ENCODE assay signal across 1 fruit fly cellular context in the genomic region with DNA sequence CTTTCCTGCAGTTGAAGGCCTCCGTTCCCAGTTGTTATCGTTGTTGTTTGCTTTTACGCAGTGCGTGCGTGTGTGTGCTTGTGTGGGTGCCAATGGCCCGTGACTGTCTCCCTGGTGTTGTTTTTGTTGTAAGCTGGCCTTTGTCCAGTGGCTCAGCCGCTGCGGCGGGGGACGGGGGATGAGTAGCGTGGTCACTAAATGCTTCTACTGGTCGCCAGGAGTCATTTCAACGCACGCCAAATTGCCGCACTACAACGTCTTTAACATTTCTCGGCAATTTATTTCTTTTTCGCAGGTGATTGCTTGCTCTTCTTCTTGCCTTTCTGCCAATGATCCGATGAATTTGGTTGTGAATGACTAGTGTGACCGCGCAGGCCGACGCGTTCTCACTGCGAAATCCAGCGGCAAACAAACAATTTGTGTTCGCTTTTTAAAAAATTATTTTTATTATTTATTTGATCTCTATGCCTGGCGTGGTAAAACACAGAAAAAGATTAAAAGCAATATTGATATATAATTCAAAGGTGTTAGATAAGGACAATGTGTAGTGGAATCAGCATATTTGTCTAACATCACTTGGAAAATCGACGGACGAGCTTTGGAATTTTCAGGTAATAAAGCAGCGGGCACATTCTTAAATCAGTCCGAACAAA.
TF ChIP-seq lines count a peak whose summit lies in the region.

A gene (minus strand): TSS at position 450 of the 653 bp plus-strand sequence.
A gene (plus strand): TSS at position 608 of the 653 bp plus-strand sequence.

TF ChIP-seq in whole organism, embryonic, 481 proteins besides CTCF, POLR2A, EP300 and RAD21 (continued from another document and continues in another):
- TF ChIP-seq CG3163 (GFP tag; optimal IDR thresholded peaks at IDR 0.05; lab: Kevin White, UChicago), result peak; percentile 42
- TF ChIP-seq sens (GFP tag; lab: Kevin White, UChicago), result peak; percentile 99
- TF ChIP-seq gro (GFP tag; optimal IDR thresholded peaks at IDR 0.05; lab: Kevin White, UChicago), result peak; percentile 65
- peak; percentile 98 for TF ChIP-seq CG17385 (GFP tag; optimal IDR thresholded peaks at IDR 0.05; lab: Kevin White, UChicago)
- peak; percentile 76 for TF ChIP-seq Camta (GFP tag; optimal IDR thresholded peaks at IDR 0.05; lab: Kevin White, UChicago)
- TF ChIP-seq ERR (GFP tag; optimal IDR thresholded peaks at IDR 0.05; lab: Kevin White, UChicago), result peak; percentile 37
- peak; percentile 55 for TF ChIP-seq Sry-β (GFP tag; optimal IDR thresholded peaks at IDR 0.05; lab: Kevin White, UChicago)
- peak; percentile 82 for TF ChIP-seq CG18619 (GFP tag; optimal IDR thresholded peaks at IDR 0.05; lab: Kevin White, UChicago)
- TF ChIP-seq otp (GFP tag; IDR thresholded peaks at IDR 0.05; lab: Robert Waterston, UW), result peak; percentile 93
- no peak for TF ChIP-seq zf30C (GFP tag; optimal IDR thresholded peaks at IDR 0.05; lab: Kevin White, UChicago)
- peak; percentile 93 for TF ChIP-seq CG1602 (GFP tag; optimal IDR thresholded peaks at IDR 0.05; lab: Kevin White, UChicago)
- TF ChIP-seq Atf6 (GFP tag; IDR thresholded peaks at IDR 0.05; lab: Robert Waterston, UW), result peak; percentile 88
- TF ChIP-seq Side (GFP tag; optimal IDR thresholded peaks at IDR 0.05; lab: Kevin White, UChicago), result peak; percentile 65
- peak; percentile 40 for TF ChIP-seq disco-r (GFP tag; optimal IDR thresholded peaks at IDR 0.05; lab: Kevin White, UChicago)
- no peak for TF ChIP-seq CG6854 (GFP tag; optimal IDR thresholded peaks at IDR 0.05; lab: Kevin White, UChicago)
- TF ChIP-seq CG17802 (tag; optimal IDR thresholded peaks at IDR 0.05; lab: Kevin White, UChicago), result peak; percentile 94
- peak; percentile 98 for TF ChIP-seq sisA (GFP tag; IDR thresholded peaks at IDR 0.05; lab: Robert Waterston, UW)
- TF ChIP-seq lilli (GFP tag; optimal IDR thresholded peaks at IDR 0.05; lab: Kevin White, UChicago), result peak; percentile 96
- TF ChIP-seq CG4820 (GFP tag; optimal IDR thresholded peaks at IDR 0.05; lab: Kevin White, UChicago), result peak; percentile 88
- TF ChIP-seq Dip3 (GFP tag; optimal IDR thresholded peaks at IDR 0.05; lab: Kevin White, UChicago), result peak; percentile 86
- TF ChIP-seq CG10147 (GFP tag; optimal IDR thresholded peaks at IDR 0.05; lab: Kevin White, UChicago), result peak; percentile 83
- peak; percentile 63 for TF ChIP-seq grn (GFP tag; optimal IDR thresholded peaks at IDR 0.05; lab: Kevin White, UChicago)
- peak; percentile 88 for TF ChIP-seq CG31388 (GFP tag; optimal IDR thresholded peaks at IDR 0.05; lab: Kevin White, UChicago)
- peak; percentile 84 for TF ChIP-seq Ravus (GFP tag; IDR thresholded peaks at IDR 0.05; lab: Robert Waterston, UW)
- TF ChIP-seq CG8290 (GFP tag; optimal IDR thresholded peaks at IDR 0.05; lab: Kevin White, UChicago), result peak; percentile 79
- peak; percentile 15 to 72 for TF ChIP-seq CG8290 (tag; optimal IDR thresholded peaks at IDR 0.05; lab: Kevin White, UChicago)
- peak; percentile 84 for TF ChIP-seq caup (GFP tag; optimal IDR thresholded peaks at IDR 0.05; lab: Kevin White, UChicago; ENCODE audit: severe bottlenecking)
- peak; percentile 86 for TF ChIP-seq Blimp-1 (GFP tag; optimal IDR thresholded peaks at IDR 0.05; lab: Kevin White, UChicago)
- peak; percentile 76 for TF ChIP-seq vfl (GFP tag; optimal IDR thresholded peaks at IDR 0.05; lab: Kevin White, UChicago)
- TF ChIP-seq HHEX (GFP tag; optimal IDR thresholded peaks at IDR 0.05; lab: Kevin White, UChicago), result peak; percentile 67
- TF ChIP-seq CG4730 (GFP tag; IDR thresholded peaks at IDR 0.05; lab: Robert Waterston, UW), result peak; percentile 94
- peak in 1 of 2 experiments; percentile 64 for TF ChIP-seq Hr78 (GFP tag; optimal IDR thresholded peaks at IDR 0.05; lab: Kevin White, UChicago)
- TF ChIP-seq slbo (GFP tag; IDR thresholded peaks at IDR 0.05; lab: Robert Waterston, UW), result peak; percentile 98
- TF ChIP-seq chif (GFP tag; optimal IDR thresholded peaks at IDR 0.05; lab: Kevin White, UChicago), result peak; percentile 76 to 91
- peak; percentile 91 for TF ChIP-seq CG8765 (GFP tag; IDR thresholded peaks at IDR 0.05; lab: Robert Waterston, UW)
- TF ChIP-seq gsb (GFP tag; IDR thresholded peaks at IDR 0.05; lab: Robert Waterston, UW), result peak; percentile 88
- TF ChIP-seq CG16779 (GFP tag; IDR thresholded peaks at IDR 0.05; lab: Robert Waterston, UW), result peak; percentile 83; the same call in 1 of the 2 replicates
- TF ChIP-seq Asciz (GFP tag; optimal IDR thresholded peaks at IDR 0.05; lab: Kevin White, UChicago), result peak; percentile 68
- no peak for TF ChIP-seq pfk (GFP tag; optimal IDR thresholded peaks at IDR 0.05; lab: Kevin White, UChicago)
- peak; percentile 85 for TF ChIP-seq CG4854 (GFP tag; optimal IDR thresholded peaks at IDR 0.05; lab: Kevin White, UChicago)
- no peak for TF ChIP-seq Sox100B (GFP tag; optimal IDR thresholded peaks at IDR 0.05; lab: Kevin White, UChicago)
- no peak for TF ChIP-seq yki (optimal IDR thresholded peaks at IDR 0.05; lab: Kevin White, UChicago)
- TF ChIP-seq Sin3A (optimal IDR thresholded peaks at IDR 0.05; lab: Kevin White, UChicago), result peak; percentile 94
- TF ChIP-seq CG6254 (GFP tag; optimal IDR thresholded peaks at IDR 0.05; lab: Kevin White, UChicago), result peak; percentile 63
- peak; percentile 87 for TF ChIP-seq Usf (GFP tag; optimal IDR thresholded peaks at IDR 0.05; lab: Kevin White, UChicago)
- TF ChIP-seq Xrp1 (GFP tag; IDR thresholded peaks at IDR 0.05; lab: Robert Waterston, UW), result peak; percentile 94
- peak; percentile 81 for TF ChIP-seq maf-S (GFP tag; optimal IDR thresholded peaks at IDR 0.05; lab: Kevin White, UChicago)
- TF ChIP-seq Ets97D (GFP tag; optimal IDR thresholded peaks at IDR 0.05; lab: Kevin White, UChicago), result peak; percentile 91
- TF ChIP-seq jigr1 (GFP tag; IDR thresholded peaks at IDR 0.05; lab: Robert Waterston, UW), result peak; percentile 86
- peak; percentile 90 for TF ChIP-seq CG31441 (GFP tag; IDR thresholded peaks at IDR 0.05; lab: Robert Waterston, UW)
- TF ChIP-seq CG11560 (tag; IDR thresholded peaks at IDR 0.05; lab: Robert Waterston, UW), result peak; percentile 85
- peak; percentile 93 for TF ChIP-seq CG3726 (GFP tag; IDR thresholded peaks at IDR 0.05; lab: Robert Waterston, UW)
- peak; percentile 95 for TF ChIP-seq CG7372 (GFP tag; IDR thresholded peaks at IDR 0.05; lab: Robert Waterston, UW)
- TF ChIP-seq Ptx1 (GFP tag; IDR thresholded peaks at IDR 0.05; lab: Robert Waterston, UW), result peak; percentile 97
- TF ChIP-seq mam (GFP tag; optimal IDR thresholded peaks at IDR 0.05; lab: Kevin White, UChicago), result peak; percentile 93
- TF ChIP-seq E2f1 (GFP tag; IDR thresholded peaks at IDR 0.05; lab: Robert Waterston, UW), result peak; percentile 93
- TF ChIP-seq Oli (tag; optimal IDR thresholded peaks at IDR 0.05; lab: Kevin White, UChicago), result peak; percentile 86
- peak; percentile 71; the same call in 1 of the 2 replicates for TF ChIP-seq CkIIα-i1 (GFP tag; IDR thresholded peaks at IDR 0.05; lab: Robert Waterston, UW)
- TF ChIP-seq Awh (GFP tag; IDR thresholded peaks at IDR 0.05; lab: Robert Waterston, UW), result peak; percentile 94
- no peak for TF ChIP-seq pita (GFP tag; optimal IDR thresholded peaks at IDR 0.05; lab: Kevin White, UChicago)
- peak; percentile 91 for TF ChIP-seq pho (GFP tag; optimal IDR thresholded peaks at IDR 0.05; lab: Kevin White, UChicago)
- TF ChIP-seq CG17829 (tag; optimal IDR thresholded peaks at IDR 0.05; lab: Kevin White, UChicago), result peak; percentile 94
- peak; percentile 80 for TF ChIP-seq CG13894 (tag; optimal IDR thresholded peaks at IDR 0.05; lab: Kevin White, UChicago)
- TF ChIP-seq CG9215 (GFP tag; IDR thresholded peaks at IDR 0.05; lab: Robert Waterston, UW), result peak; percentile 92
- TF ChIP-seq MESR4 (GFP tag; optimal IDR thresholded peaks at IDR 0.05; lab: Kevin White, UChicago), result peak; percentile 96
- TF ChIP-seq pan (optimal IDR thresholded peaks at IDR 0.05; lab: Kevin White, UChicago), result no peak
- peak in 1 of 2 experiments; percentile 95 for TF ChIP-seq pan (GFP tag; optimal IDR thresholded peaks at IDR 0.05 in 1 of 2, IDR thresholded peaks at IDR 0.05 in 1 of 2)
- peak; percentile 94 for TF ChIP-seq CG11247 (GFP tag; IDR thresholded peaks at IDR 0.05; lab: Robert Waterston, UW)
- TF ChIP-seq ara (GFP tag; IDR thresholded peaks at IDR 0.05; lab: Robert Waterston, UW), result peak; percentile 94
- peak; percentile 17; the same call in 1 of the 2 replicates for TF ChIP-seq bbx (GFP tag; IDR thresholded peaks at IDR 0.05; lab: Robert Waterston, UW; ENCODE audit: partially characterized antibody)
- TF ChIP-seq CG7271 (tag; optimal IDR thresholded peaks at IDR 0.05; lab: Kevin White, UChicago), result peak; percentile 71
- TF ChIP-seq CG17568 (GFP tag; optimal IDR thresholded peaks at IDR 0.05; lab: Kevin White, UChicago), result no peak
- TF ChIP-seq run (tag; optimal IDR thresholded peaks at IDR 0.05; lab: Kevin White, UChicago), result peak; percentile 42
- peak; percentile 84 for TF ChIP-seq Poxn (GFP tag; IDR thresholded peaks at IDR 0.05; lab: Robert Waterston, UW)
- TF ChIP-seq zen (tag; optimal IDR thresholded peaks at IDR 0.05; lab: Kevin White, UChicago), result peak; percentile 94
- TF ChIP-seq CG11398 (GFP tag; optimal IDR thresholded peaks at IDR 0.05; lab: Kevin White, UChicago), result peak; percentile 14
- peak; percentile 97 for TF ChIP-seq CG32772 (GFP tag; IDR thresholded peaks at IDR 0.05; lab: Robert Waterston, UW)
- peak; percentile 89; the same call in 1 of the 2 replicates for TF ChIP-seq danr (GFP tag; IDR thresholded peaks at IDR 0.05; lab: Robert Waterston, UW)
- TF ChIP-seq NC2β (GFP tag; optimal IDR thresholded peaks at IDR 0.05; lab: Kevin White, UChicago), result peak; percentile 84
- peak; percentile 95 for TF ChIP-seq Dbx (GFP tag; IDR thresholded peaks at IDR 0.05; lab: Robert Waterston, UW)
- TF ChIP-seq bcd (GFP tag; optimal IDR thresholded peaks at IDR 0.05; lab: Kevin White, UChicago), result peak; percentile 94
- TF ChIP-seq trem (tag; optimal IDR thresholded peaks at IDR 0.05; lab: Kevin White, UChicago), result peak; percentile 93
- TF ChIP-seq Optix (GFP tag; IDR thresholded peaks at IDR 0.05; lab: Robert Waterston, UW), result peak; percentile 93
- TF ChIP-seq h (optimal IDR thresholded peaks at IDR 0.05; lab: Kevin White, UChicago), result peak; percentile 32
- TF ChIP-seq CG1647 (GFP tag; optimal IDR thresholded peaks at IDR 0.05; lab: Kevin White, UChicago), result peak; percentile 86
- peak; percentile 92 for TF ChIP-seq Ada2b (GFP tag; IDR thresholded peaks at IDR 0.05; lab: Robert Waterston, UW)
- TF ChIP-seq gt (GFP tag; IDR thresholded peaks at IDR 0.05; lab: Robert Waterston, UW), result peak; percentile 92
- peak; percentile 59 for TF ChIP-seq ftz-f1 (GFP tag; optimal IDR thresholded peaks at IDR 0.05; lab: Kevin White, UChicago)
- peak; percentile 77 for TF ChIP-seq Antp (GFP tag; optimal IDR thresholded peaks at IDR 0.05; lab: Kevin White, UChicago)
- peak; percentile 89 for TF ChIP-seq CG15269 (tag; optimal IDR thresholded peaks at IDR 0.05; lab: Kevin White, UChicago)
- peak; percentile 81 for TF ChIP-seq twi (tag; optimal IDR thresholded peaks at IDR 0.05; lab: Kevin White, UChicago)
- peak; percentile 95 for TF ChIP-seq ase (GFP tag; IDR thresholded peaks at IDR 0.05; lab: Robert Waterston, UW)
- peak; percentile 80 for TF ChIP-seq CG3407 (GFP tag; optimal IDR thresholded peaks at IDR 0.05; lab: Kevin White, UChicago)
- TF ChIP-seq CG3838 (GFP tag; optimal IDR thresholded peaks at IDR 0.05; lab: Kevin White, UChicago), result peak; percentile 71
- TF ChIP-seq CG11696 (GFP tag; IDR thresholded peaks at IDR 0.05; lab: Robert Waterston, UW), result peak; percentile 76
- peak; percentile 95 for TF ChIP-seq CG17361 (GFP tag; IDR thresholded peaks at IDR 0.05; lab: Robert Waterston, UW)
- peak; percentile 96 for TF ChIP-seq CoRest (tag; optimal IDR thresholded peaks at IDR 0.05; lab: Kevin White, UChicago)
- peak; percentile 90 for TF ChIP-seq seq (GFP tag; IDR thresholded peaks at IDR 0.05; lab: Robert Waterston, UW)
- peak; percentile 82 for TF ChIP-seq Atf3 (GFP tag; optimal IDR thresholded peaks at IDR 0.05; lab: Kevin White, UChicago)
- TF ChIP-seq Six4 (GFP tag; optimal IDR thresholded peaks at IDR 0.05; lab: Kevin White, UChicago), result peak; percentile 71
- no peak for TF ChIP-seq CG6791 (GFP tag; IDR thresholded peaks at IDR 0.05; lab: Robert Waterston, UW; ENCODE audit: partially characterized antibody)
- peak; percentile 84 for TF ChIP-seq CG10543 (GFP tag; optimal IDR thresholded peaks at IDR 0.05; lab: Kevin White, UChicago)
- peak; percentile 92 for TF ChIP-seq NfI (GFP tag; optimal IDR thresholded peaks at IDR 0.05; lab: Kevin White, UChicago)
- TF ChIP-seq CG14441 (GFP tag; IDR thresholded peaks at IDR 0.05; lab: Robert Waterston, UW), result peak; percentile 97
- peak; percentile 92 for TF ChIP-seq dmrt11E (tag; optimal IDR thresholded peaks at IDR 0.05; lab: Kevin White, UChicago)
- TF ChIP-seq CG18262 (tag; optimal IDR thresholded peaks at IDR 0.05; lab: Kevin White, UChicago), result peak; percentile 87
- peak; percentile 38 for TF ChIP-seq crc (GFP tag; optimal IDR thresholded peaks at IDR 0.05; lab: Kevin White, UChicago)
- peak; percentile 32; the same call in 1 of the 2 replicates for TF ChIP-seq hbn (GFP tag; IDR thresholded peaks at IDR 0.05; lab: Robert Waterston, UW; ENCODE audit: partially characterized antibody)
- peak; percentile 89 for TF ChIP-seq cg (GFP tag; optimal IDR thresholded peaks at IDR 0.05; lab: Kevin White, UChicago)
- TF ChIP-seq bowl (GFP tag; IDR thresholded peaks at IDR 0.05; lab: Robert Waterston, UW), result peak; percentile 75; the same call in 1 of the 2 replicates
- TF ChIP-seq CG3995 (GFP tag; optimal IDR thresholded peaks at IDR 0.05; lab: Kevin White, UChicago), result peak; percentile 62
- peak; percentile 97 for TF ChIP-seq Med (GFP tag; lab: Kevin White, UChicago)
- peak; percentile 59; the same call in 1 of the 2 replicates for TF ChIP-seq unc-4 (GFP tag; IDR thresholded peaks at IDR 0.05; lab: Robert Waterston, UW; ENCODE audit: partially characterized antibody)
- no peak for TF ChIP-seq exex (tag; optimal IDR thresholded peaks at IDR 0.05; lab: Kevin White, UChicago)
- TF ChIP-seq crol (GFP tag; IDR thresholded peaks at IDR 0.05; lab: Robert Waterston, UW), result no peak; the same call in 1 of the 2 replicates
- TF ChIP-seq en (GFP tag; optimal IDR thresholded peaks at IDR 0.05; lab: Kevin White, UChicago), result peak; percentile 44
- TF ChIP-seq Eip74EF (GFP tag; optimal IDR thresholded peaks at IDR 0.05; lab: Kevin White, UChicago), result peak; percentile 48 to 86
- TF ChIP-seq sim (GFP tag; IDR thresholded peaks at IDR 0.05; lab: Robert Waterston, UW), result peak; percentile 55
- no peak for TF ChIP-seq btn (GFP tag; optimal IDR thresholded peaks at IDR 0.05; lab: Kevin White, UChicago)
- peak; percentile 51; the same call in 2 of the 3 replicates for TF ChIP-seq CG16813 (GFP tag; IDR thresholded peaks at IDR 0.05; lab: Robert Waterston, UW; ENCODE audit: partially characterized antibody)
- TF ChIP-seq Mad (GFP tag; optimal IDR thresholded peaks at IDR 0.05; lab: Kevin White, UChicago), result peak; percentile 91
